Fruit fly (Drosophila melanogaster) whole organism, embryonic: Measurements from ENCODE around the gene Ubc4.

Experiments used
- Atf-2 ChIP-seq: fragments of 200-800 bp; sonication (Bioruptor generic); optimal IDR thresholded peaks from 2 replicates; lab custom pipeline; 2016; ENCODE audit warnings: missing biosample characterization, missing genetic modification characterization
- Blimp-1 ChIP-seq: fragments of 200-800 bp; sonication (Bioruptor generic); optimal IDR thresholded peaks from 3 replicates; lab custom pipeline; 2018; ENCODE audit warnings: missing biosample characterization, missing genetic modification characterization, mild to moderate bottlenecking, moderate library complexity, missing genetic modification reagents
- BtbVII ChIP-seq: fragments of 200-800 bp; sonication (Bioruptor generic); optimal IDR thresholded peaks from 3 replicates; lab custom pipeline; 2017; ENCODE audit warnings: missing biosample characterization, mild to moderate bottlenecking, missing genetic modification characterization
- CG10431 ChIP-seq: fragments of 200-800 bp; sonication (Bioruptor generic); optimal IDR thresholded peaks from 3 replicates; lab custom pipeline; 2018; ENCODE audit warnings: missing biosample characterization, mild to moderate bottlenecking, missing genetic modification characterization
- CG11093 ChIP-seq: fragments of 200-800 bp; sonication (Bioruptor generic); IDR thresholded peaks from 3 replicates; pipeline ENCODE4 v1.3.6; 2022; ENCODE audit warnings: missing biosample characterization, missing genetic modification characterization
- CG11247 ChIP-seq: fragments of 200-800 bp; sonication (Bioruptor generic); IDR thresholded peaks from 2 replicates; pipeline ENCODE4 v1.3.6; 2022; ENCODE audit warnings: missing biosample characterization, missing genetic modification characterization
- CG12155 ChIP-seq: fragments of 200-800 bp; sonication (Bioruptor generic); optimal IDR thresholded peaks from 3 replicates; lab custom pipeline; 2016; ENCODE audit warnings: missing biosample characterization, missing genetic modification characterization
- CG13775 ChIP-seq: fragments of 200-800 bp; sonication (Bioruptor generic); optimal IDR thresholded peaks from 3 replicates; lab custom pipeline; 2017; ENCODE audit warnings: missing biosample characterization, mild to moderate bottlenecking, missing genetic modification characterization
- CG13894 ChIP-seq: fragments of 200-800 bp; sonication (Bioruptor generic); optimal IDR thresholded peaks from 3 replicates; lab custom pipeline; 2018; ENCODE audit warnings: missing biosample characterization, mild to moderate bottlenecking, missing genetic modification characterization, moderate library complexity
- CG15073 ChIP-seq: fragments of 200-800 bp; sonication (Bioruptor generic); optimal IDR thresholded peaks from 2 replicates; lab custom pipeline; 2016; ENCODE audit warnings: missing biosample characterization, missing genetic modification characterization
- CG18011 ChIP-seq: fragments of 200-800 bp; sonication (Bioruptor generic); optimal IDR thresholded peaks from 2 replicates; lab custom pipeline; 2017; ENCODE audit warnings: missing biosample characterization, missing genetic modification characterization, mild to moderate bottlenecking, moderate library complexity, missing genotype
- CG31388 ChIP-seq: fragments of 200-800 bp; sonication (Bioruptor generic); optimal IDR thresholded peaks from 2 replicates; lab custom pipeline; 2016; ENCODE audit warnings: missing biosample characterization, missing genetic modification characterization
- CG32767 ChIP-seq: fragments of 200-800 bp; sonication (Bioruptor generic); IDR thresholded peaks from 2 replicates; pipeline ENCODE4 v1.3.6; 2022; ENCODE audit warnings: missing biosample characterization, missing genetic modification characterization
- CG3281 ChIP-seq: fragments of 200-800 bp; sonication (Bioruptor generic); optimal IDR thresholded peaks from 3 replicates; lab custom pipeline; 2017; ENCODE audit warnings: missing biosample characterization, mild to moderate bottlenecking, missing genetic modification characterization
- CG33557 ChIP-seq: fragments of 200-800 bp; sonication (Bioruptor generic); optimal IDR thresholded peaks from 2 replicates; lab custom pipeline; 2019; ENCODE audit warnings: missing biosample characterization, mild to moderate bottlenecking, missing genetic modification characterization, moderate library complexity
- CG4820 ChIP-seq: fragments of 200-800 bp; sonication (Bioruptor generic); optimal IDR thresholded peaks from 3 replicates; lab custom pipeline; 2016; ENCODE audit warnings: missing biosample characterization, missing genetic modification characterization
- CG6689 ChIP-seq: fragments of 200-800 bp; sonication (Bioruptor generic); IDR thresholded peaks from 2 replicates; pipeline ENCODE4 v1.3.6; 2022; ENCODE audit warnings: missing biosample characterization, missing genetic modification characterization
- CG7372 ChIP-seq: fragments of 200-800 bp; sonication (Bioruptor generic); IDR thresholded peaks from 2 replicates; pipeline ENCODE4 v1.3.6; 2022; ENCODE audit warnings: missing biosample characterization, missing genetic modification characterization
- CG7928 ChIP-seq: fragments of 200-800 bp; sonication (Bioruptor generic); optimal IDR thresholded peaks from 2 replicates; lab custom pipeline; 2017; ENCODE audit warnings: missing biosample characterization, mild to moderate bottlenecking, missing genetic modification characterization
- CG7963 ChIP-seq: fragments of 200-800 bp; sonication (Bioruptor generic); IDR thresholded peaks from 3 replicates; pipeline ENCODE4 v1.3.6; 2022; ENCODE audit warnings: missing biosample characterization, missing genetic modification characterization; ENCODE audit not compliant: partially characterized antibody
- CG9876 ChIP-seq: fragments of 200-800 bp; sonication (Bioruptor generic); optimal IDR thresholded peaks from 2 replicates; lab custom pipeline; 2016; ENCODE audit warnings: missing biosample characterization, missing genetic modification characterization
- CTCF ChIP-seq: fragments of 200-800 bp; sonication (Bioruptor generic); optimal IDR thresholded peaks from 2 replicates; lab custom pipeline; 2017; ENCODE audit warnings: missing biosample characterization, mild to moderate bottlenecking, missing genetic modification characterization, moderate library complexity
- Dbx ChIP-seq: fragments of 200-800 bp; sonication (Bioruptor generic); IDR thresholded peaks from 3 replicates; pipeline ENCODE4 v1.3.6; 2022; ENCODE audit warnings: missing biosample characterization, missing genetic modification characterization
- Ets97D ChIP-seq: fragments of 200-800 bp; sonication (Bioruptor generic); optimal IDR thresholded peaks from 3 replicates; lab custom pipeline; 2016; ENCODE audit warnings: missing biosample characterization, missing genetic modification characterization
- Gsc ChIP-seq: fragments of 200-800 bp; sonication (Bioruptor generic); IDR thresholded peaks from 2 replicates; pipeline ENCODE4 v1.3.6; 2022; ENCODE audit warnings: missing biosample characterization, missing genetic modification characterization
- HmgD ChIP-seq: fragments of 200-800 bp; sonication (Bioruptor generic); optimal IDR thresholded peaks from 3 replicates; lab custom pipeline; 2016; ENCODE audit warnings: missing biosample characterization, missing genetic modification characterization
- Lhr ChIP-seq: fragments of 200-800 bp; sonication (Bioruptor generic); optimal IDR thresholded peaks from 3 replicates; lab custom pipeline; 2017; ENCODE audit warnings: mild to moderate bottlenecking, missing biosample characterization, missing genetic modification reagents, missing genetic modification characterization
- NFAT ChIP-seq: fragments of 200-800 bp; sonication (Bioruptor generic); IDR thresholded peaks from 2 replicates; pipeline ENCODE4 v1.3.6; 2022; ENCODE audit warnings: missing biosample characterization, missing genetic modification characterization
- Pdp1 ChIP-seq, 2 experiments: fragments of 200-800 bp; sonication (Bioruptor generic); optimal IDR thresholded peaks; 3 replicates each; lab custom pipeline; 2016; ENCODE audit warnings: missing biosample characterization in 2 of 2, missing genetic modification characterization in 2 of 2, mild to moderate bottlenecking in 1 of 2, moderate library complexity in 1 of 2
- Sox100B ChIP-seq: fragments of 200-800 bp; sonication (Bioruptor generic); optimal IDR thresholded peaks from 3 replicates; lab custom pipeline; 2018; ENCODE audit warnings: missing biosample characterization, mild to moderate bottlenecking, missing genetic modification characterization
- Stat92E ChIP-seq, 3 experiments: fragments of >200 bp in 2 of 3; fragments of 200-800 bp in 1 of 3; sonication (Bioruptor generic) in 1 of 3; optimal IDR thresholded peaks; 2 replicates each; lab custom pipeline; 2017 to 2019; ENCODE audit warnings: missing biosample characterization in 3 of 3, missing genetic modification characterization in 3 of 3, mild to moderate bottlenecking in 1 of 3, moderate library complexity in 1 of 3
- TFAM ChIP-seq: fragments of 200-800 bp; sonication (Bioruptor generic); optimal IDR thresholded peaks from 2 replicates; lab custom pipeline; 2017; ENCODE audit warnings: missing biosample characterization, missing genetic modification characterization, inconsistent platforms
- aop ChIP-seq: fragments of 200-800 bp; sonication (Bioruptor generic); IDR thresholded peaks from 2 replicates; pipeline ENCODE4 v1.3.6; 2022; ENCODE audit warnings: missing biosample characterization, missing genetic modification characterization
- bab2 ChIP-seq: fragments of 200-800 bp; sonication (Bioruptor generic); optimal IDR thresholded peaks from 2 replicates; lab custom pipeline; 2016; ENCODE audit warnings: missing biosample characterization, missing genetic modification characterization
- bcd ChIP-seq: fragments of 200-800 bp; sonication (Bioruptor generic); optimal IDR thresholded peaks from 2 replicates; lab custom pipeline; 2017; ENCODE audit warnings: missing biosample characterization, mild to moderate bottlenecking, missing genetic modification characterization
- caup ChIP-seq: fragments of 200-800 bp; sonication (Bioruptor generic); optimal IDR thresholded peaks from 3 replicates; lab custom pipeline; 2017; ENCODE audit warnings: missing biosample characterization, mild to moderate bottlenecking, missing genetic modification characterization, moderate library complexity; ENCODE audit not compliant: severe bottlenecking
- crc ChIP-seq: fragments of 200-800 bp; sonication (Bioruptor generic); optimal IDR thresholded peaks from 2 replicates; lab custom pipeline; 2016; ENCODE audit warnings: missing biosample characterization, missing genetic modification characterization
- dan ChIP-seq: fragments of 200-800 bp; sonication (Bioruptor generic); IDR thresholded peaks from 2 replicates; pipeline ENCODE4 v1.3.6; 2022; ENCODE audit warnings: missing biosample characterization, missing genetic modification characterization
- esg ChIP-seq: fragments of 200-800 bp; sonication (Bioruptor generic); conservative IDR thresholded peaks from 2 replicates; pipeline ENCODE4 v1.3.6; 2022; ENCODE audit warnings: missing biosample characterization, missing genetic modification characterization
- ewg ChIP-seq: fragments of 200-800 bp; sonication (Bioruptor generic); optimal IDR thresholded peaks from 3 replicates; lab custom pipeline; 2017; ENCODE audit warnings: mild to moderate bottlenecking, missing biosample characterization, missing genetic modification reagents, missing genetic modification characterization
- fd96Cb ChIP-seq: fragments of 200-800 bp; sonication (Bioruptor generic); optimal IDR thresholded peaks from 2 replicates; lab custom pipeline; 2018; ENCODE audit warnings: missing biosample characterization, mild to moderate bottlenecking, missing genetic modification characterization, moderate library complexity
- ftz-f1 ChIP-seq: fragments of 200-800 bp; sonication (Bioruptor generic); optimal IDR thresholded peaks from 2 replicates; lab custom pipeline; 2016; ENCODE audit warnings: missing biosample characterization, missing genetic modification characterization
- gfzf ChIP-seq: fragments of 200-800 bp; sonication (Bioruptor generic); optimal IDR thresholded peaks from 2 replicates; lab custom pipeline; 2016; ENCODE audit warnings: missing biosample characterization, mild to moderate bottlenecking, missing genetic modification characterization, moderate library complexity
- her ChIP-seq: fragments of 200-800 bp; sonication (Bioruptor generic); optimal IDR thresholded peaks from 2 replicates; lab custom pipeline; 2016; ENCODE audit warnings: missing biosample characterization, missing genetic modification characterization
- klu ChIP-seq: fragments of 200-800 bp; sonication (Bioruptor generic); IDR thresholded peaks from 2 replicates; pipeline ENCODE4 v1.3.6; 2022; ENCODE audit warnings: missing biosample characterization, missing genetic modification characterization
- lmd ChIP-seq: fragments of 200-800 bp; sonication (Bioruptor generic); IDR thresholded peaks from 2 replicates; pipeline ENCODE4 v1.3.6; 2022; ENCODE audit warnings: missing biosample characterization, missing genetic modification characterization
- nmo ChIP-seq: fragments of 200-800 bp; sonication (Bioruptor generic); optimal IDR thresholded peaks from 2 replicates; lab custom pipeline; 2018; ENCODE audit warnings: missing biosample characterization, mild to moderate bottlenecking, missing genetic modification characterization, moderate library complexity
- sima ChIP-seq: fragments of 200-800 bp; sonication (Bioruptor generic); optimal IDR thresholded peaks from 2 replicates; lab custom pipeline; 2016; ENCODE audit warnings: missing biosample characterization, missing genetic modification characterization
- slou ChIP-seq: fragments of 200-800 bp; sonication (Bioruptor generic); optimal IDR thresholded peaks from 3 replicates; lab custom pipeline; 2016; ENCODE audit warnings: missing biosample characterization, missing genetic modification characterization
- unc-4 ChIP-seq: fragments of 200-800 bp; sonication (Bioruptor generic); IDR thresholded peaks from 2 replicates; pipeline ENCODE4 v1.3.6; 2022; ENCODE audit warnings: missing biosample characterization, missing genetic modification characterization; ENCODE audit not compliant: partially characterized antibody

Gene Ubc4

DNA sequence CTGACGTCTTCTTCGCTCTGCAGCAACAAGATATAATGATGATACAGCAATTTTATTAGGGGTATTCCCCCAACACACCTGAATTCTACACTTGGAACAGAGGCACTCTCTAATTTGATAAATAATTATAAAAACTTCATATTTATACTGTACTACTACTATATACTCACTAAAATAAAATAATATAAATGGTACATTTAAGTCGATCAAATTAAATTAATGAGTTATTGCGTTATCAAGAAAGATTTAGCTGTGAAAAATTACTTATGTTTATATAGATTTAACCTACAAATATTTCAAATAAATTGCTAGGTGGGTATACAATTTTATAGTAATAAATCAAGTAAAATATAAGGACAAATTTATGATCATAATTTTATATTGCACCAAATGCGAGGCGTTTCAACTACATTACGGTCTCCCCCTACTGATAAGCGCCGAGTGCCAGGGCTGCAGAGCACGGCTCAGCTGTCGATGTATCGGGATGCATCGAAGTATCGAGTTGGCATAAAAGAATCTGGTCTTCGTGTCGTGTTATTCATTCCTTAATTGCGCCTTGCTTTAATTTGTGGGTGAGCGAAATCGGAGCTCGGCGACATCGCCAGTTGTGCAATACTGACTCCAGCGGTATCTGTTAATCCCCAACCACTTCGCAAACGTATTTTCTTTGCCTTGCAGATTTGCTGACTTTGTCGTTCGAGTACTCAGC lies 15.8 kb downstream of the Ubc4 start, which contains the start of gene vsg (continued):
- TF ChIP-seq CG11093 (peak; percentile 61; the same call in 2 of the 3 replicates), Pdp1 (GFP tag; optimal IDR thresholded peaks at IDR 0.05; lab: Kevin White, UChicago) (peak; percentile 57 to 74), CG32767 (peak; percentile 57), TFAM (GFP tag; lab: Kevin White, UChicago) (no peak), CG18011 (GFP tag; lab: Kevin White, UChicago) (no peak), ewg (GFP tag; lab: Kevin White, UChicago) (peak; percentile 59), Atf-2 (GFP tag; lab: Kevin White, UChicago) (peak; percentile 18), NFAT (GFP tag; lab: Robert Waterston, UW) (peak; percentile 83), gfzf (GFP tag; lab: Kevin White, UChicago) (peak; percentile 69), CG7372 (GFP tag; lab: Robert Waterston, UW) (peak; percentile 58), CG31388 (GFP tag; lab: Kevin White, UChicago) (peak; percentile 5), CG11247 (GFP tag; lab: Robert Waterston, UW) (no peak; the same call in 1 of the 2 replicates), esg (peak; percentile 72; the same call in 1 of the 2 replicates), nmo (GFP tag; lab: Kevin White, UChicago) (peak; percentile 90), Blimp-1 (peak; percentile 69), CG4820 (GFP tag; lab: Kevin White, UChicago) (peak; percentile 70), Gsc (GFP tag; lab: Robert Waterston, UW) (no peak), fd96Cb (tag; lab: Kevin White, UChicago) (peak; percentile 80), aop (GFP tag; lab: Robert Waterston, UW) (no peak), CG7963 (GFP tag; lab: Robert Waterston, UW) (peak; percentile 84), Ets97D (GFP tag; lab: Kevin White, UChicago) (peak; percentile 29), crc (GFP tag; lab: Kevin White, UChicago) (no peak), CG10431 (GFP tag; lab: Kevin White, UChicago) (peak; percentile 49), unc-4 (GFP tag; lab: Robert Waterston, UW) (peak; percentile 75), HmgD (peak; percentile 39), CTCF (peak; percentile 0), Dbx (GFP tag; lab: Robert Waterston, UW) (peak; percentile 71; the same call in 2 of the 3 replicates), her (GFP tag; lab: Kevin White, UChicago) (peak; percentile 45), lmd (peak; percentile 74), CG12155 (GFP tag; lab: Kevin White, UChicago) (peak; percentile 85), CG3281 (GFP tag; lab: Kevin White, UChicago) (peak; percentile 77), CG15073 (GFP tag; lab: Kevin White, UChicago) (no peak), dan (GFP tag; lab: Robert Waterston, UW) (no peak), CG13775 (GFP tag; lab: Kevin White, UChicago) (peak; percentile 91), Stat92E (GFP tag; optimal IDR thresholded peaks at IDR 0.05; lab: Kevin White, UChicago) (no peak), klu (GFP tag; lab: Robert Waterston, UW) (peak; percentile 70), CG33557 (peak; percentile 75), slou (GFP tag; lab: Kevin White, UChicago) (peak; percentile 85), sima (GFP tag; lab: Kevin White, UChicago) (no peak), bab2 (GFP tag; lab: Kevin White, UChicago) (peak; percentile 35), bcd (GFP tag; lab: Kevin White, UChicago) (peak; percentile 78), CG6689 (GFP tag; lab: Robert Waterston, UW) (peak; percentile 85), Sox100B (GFP tag; lab: Kevin White, UChicago) (peak; percentile 4), caup (GFP tag; lab: Kevin White, UChicago) (peak; percentile 54), Lhr (peak; percentile 42), ftz-f1 (GFP tag; lab: Kevin White, UChicago) (no peak), CG7928 (GFP tag; lab: Kevin White, UChicago) (peak; percentile 92), CG9876 (GFP tag; lab: Kevin White, UChicago) (no peak), BtbVII (GFP tag; lab: Kevin White, UChicago) (peak; percentile 45), CG13894 (peak; percentile 71)
